Fruit fly (Drosophila melanogaster): ENCODE measurements around the gene CG34269.

Gene CG34269

dm6 chr3L:511755-512209, 16.4 kb upstream of the CG34269 start (continued):
- no peak for TF ChIP-seq Gug (GFP tag; IDR thresholded peaks at IDR 0.05)
- TF ChIP-seq svp (GFP tag), result peak; percentile 82
- TF ChIP-seq ss (GFP tag; optimal IDR thresholded peaks at IDR 0.05), result no peak
- peak; percentile 44 for TF ChIP-seq topi (GFP tag; optimal IDR thresholded peaks at IDR 0.05)
- peak; percentile 81 for TF ChIP-seq Eip93F (GFP tag; optimal IDR thresholded peaks at IDR 0.05)
- no peak for TF ChIP-seq CG6854 (GFP tag; optimal IDR thresholded peaks at IDR 0.05)
- TF ChIP-seq fd59A (GFP tag; optimal IDR thresholded peaks at IDR 0.05), result no peak

- TF ChIP-seq CG6792 (GFP tag; optimal IDR thresholded peaks at IDR 0.05) (no peak), fd59A (GFP tag; optimal IDR thresholded peaks at IDR 0.05) (no peak), CG6854 (GFP tag; optimal IDR thresholded peaks at IDR 0.05) (no peak), CG11902 (GFP tag; optimal IDR thresholded peaks at IDR 0.05) (no peak), CG10631 (GFP tag; optimal IDR thresholded peaks at IDR 0.05) (no peak), Eip78C (GFP tag) (no peak), CG6808 (GFP tag; optimal IDR thresholded peaks at IDR 0.05) (no peak), CG1621 (tag; optimal IDR thresholded peaks at IDR 0.05) (no peak), CG10669 (GFP tag; optimal IDR thresholded peaks at IDR 0.05) (no peak), CG8632 (GFP tag; optimal IDR thresholded peaks at IDR 0.05) (no peak), CG11762 (GFP tag; optimal IDR thresholded peaks at IDR 0.05; ENCODE audit: insufficient read depth) (no peak), topi (GFP tag; optimal IDR thresholded peaks at IDR 0.05) (no peak), CG15336 (GFP tag; IDR thresholded peaks at IDR 0.05) (no peak)
Observed at dm6 chr3L:513656-514055, 14.5 kb upstream of the CG34269 start.

- TF ChIP-seq Met (GFP tag; optimal IDR thresholded peaks at IDR 0.05) (no peak), CG6854 (GFP tag; optimal IDR thresholded peaks at IDR 0.05) (peak; percentile 16), CG31627 (GFP tag; optimal IDR thresholded peaks at IDR 0.05) (no peak), eg (GFP tag; IDR thresholded peaks at IDR 0.05) (0 out of 3 replicates have a peak, but pooled peaks have one; percentile 16), OdsH (GFP tag; optimal IDR thresholded peaks at IDR 0.05) (no peak)
Observed at dm6 chr3L:515614-516013, 12.5 kb upstream of the CG34269 start.

- TF ChIP-seq Smox (GFP tag; optimal IDR thresholded peaks at IDR 0.05) (no peak), topi (GFP tag; optimal IDR thresholded peaks at IDR 0.05) (no peak), Eip93F (GFP tag; optimal IDR thresholded peaks at IDR 0.05) (no peak), CG34406 (GFP tag; optimal IDR thresholded peaks at IDR 0.05) (no peak), CG3919 (GFP tag; optimal IDR thresholded peaks at IDR 0.05) (no peak), vri (GFP tag; optimal IDR thresholded peaks at IDR 0.05) (no peak), fd59A (GFP tag; optimal IDR thresholded peaks at IDR 0.05) (no peak), CG8319 (GFP tag; optimal IDR thresholded peaks at IDR 0.05) (no peak), CG8632 (GFP tag; optimal IDR thresholded peaks at IDR 0.05) (no peak), svp (GFP tag) (no peak), Lpt (GFP tag; optimal IDR thresholded peaks at IDR 0.05) (no peak), CG6808 (GFP tag; optimal IDR thresholded peaks at IDR 0.05) (no peak), CG11762 (GFP tag; optimal IDR thresholded peaks at IDR 0.05; ENCODE audit: insufficient read depth) (no peak)
Observed at dm6 chr3L:516544-516943, 11.6 kb upstream of the CG34269 start.

DNA sequence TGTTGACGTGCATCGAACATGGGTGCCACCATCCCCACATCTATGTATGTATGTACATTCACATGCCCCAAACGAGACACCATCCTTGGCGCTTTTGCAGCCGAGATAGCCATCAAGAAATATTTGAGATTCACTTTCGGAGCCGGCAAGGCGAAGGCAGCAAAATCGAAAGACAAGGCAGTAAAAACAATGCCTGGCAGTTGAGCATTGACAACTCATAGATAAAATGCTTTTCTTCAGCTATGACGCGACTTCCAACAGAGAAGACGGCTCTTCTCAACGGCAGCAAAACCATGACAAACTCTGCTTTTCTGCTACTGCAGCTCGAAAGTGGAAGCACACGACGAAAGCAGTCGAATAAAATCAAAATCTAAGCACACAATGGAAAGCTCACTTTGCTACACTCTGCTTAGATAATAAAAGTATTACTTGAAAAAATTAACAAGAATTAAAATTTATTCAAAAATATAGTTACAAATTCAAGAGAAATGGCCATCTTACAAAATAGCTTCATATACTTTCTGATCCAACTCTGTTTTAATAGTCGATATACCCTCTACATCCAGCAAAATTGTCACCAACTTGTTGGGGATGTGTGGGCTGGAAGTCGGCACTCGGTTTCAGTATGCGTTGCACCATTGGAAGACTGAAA, 11.1 kb upstream of the CG34269 start:
- TF ChIP-seq OdsH (GFP tag; optimal IDR thresholded peaks at IDR 0.05), result peak; percentile 52
- TF ChIP-seq net (GFP tag; optimal IDR thresholded peaks at IDR 0.05), result peak; percentile 36
- TF ChIP-seq CG10669 (GFP tag; optimal IDR thresholded peaks at IDR 0.05), result no peak
- no peak for TF ChIP-seq CG7368 (GFP tag; optimal IDR thresholded peaks at IDR 0.05)
- TF ChIP-seq Ets96B (tag; optimal IDR thresholded peaks at IDR 0.05), result no peak
- TF ChIP-seq cyc (GFP tag; optimal IDR thresholded peaks at IDR 0.05), result no peak
- no peak for TF ChIP-seq CG11902 (GFP tag; optimal IDR thresholded peaks at IDR 0.05)
- peak; percentile 66 for TF ChIP-seq svp (GFP tag)
- no peak for TF ChIP-seq CG6792 (GFP tag; optimal IDR thresholded peaks at IDR 0.05)
- TF ChIP-seq Smox (GFP tag; optimal IDR thresholded peaks at IDR 0.05), result no peak
- TF ChIP-seq CG9139 (GFP tag; optimal IDR thresholded peaks at IDR 0.05), result no peak
- TF ChIP-seq CG3919 (GFP tag; optimal IDR thresholded peaks at IDR 0.05), result no peak
- TF ChIP-seq acj6 (GFP tag; optimal IDR thresholded peaks at IDR 0.05), result peak; percentile 30
- TF ChIP-seq fd85E (GFP tag; optimal IDR thresholded peaks at IDR 0.05), result no peak
- no peak for TF ChIP-seq lz (GFP tag; optimal IDR thresholded peaks at IDR 0.05)
- no peak for TF ChIP-seq fd59A (GFP tag; optimal IDR thresholded peaks at IDR 0.05)
- peak; percentile 14 for TF ChIP-seq Sox14 (GFP tag; optimal IDR thresholded peaks at IDR 0.05)
- TF ChIP-seq achi (GFP tag; optimal IDR thresholded peaks at IDR 0.05), result peak; percentile 58
- no peak for TF ChIP-seq spab (GFP tag; optimal IDR thresholded peaks at IDR 0.05)
- peak; percentile 57 for TF ChIP-seq CG6276 (GFP tag; optimal IDR thresholded peaks at IDR 0.05)
- peak; percentile 62 for TF ChIP-seq CG4318 (GFP tag; optimal IDR thresholded peaks at IDR 0.05)
- TF ChIP-seq CG6808 (GFP tag; optimal IDR thresholded peaks at IDR 0.05), result no peak
- peak; percentile 85 for TF ChIP-seq eg (GFP tag; IDR thresholded peaks at IDR 0.05)
- no peak for TF ChIP-seq vri (GFP tag; optimal IDR thresholded peaks at IDR 0.05)
- no peak for TF ChIP-seq CG1621 (tag; optimal IDR thresholded peaks at IDR 0.05)
- peak; percentile 13 for TF ChIP-seq CG3032 (tag; optimal IDR thresholded peaks at IDR 0.05)

All from whole organism, prepupa.